Worm (Caenorhabditis elegans): ENCODE results near the gene C56E6.7.

C56E6.7 gene

DNA sequence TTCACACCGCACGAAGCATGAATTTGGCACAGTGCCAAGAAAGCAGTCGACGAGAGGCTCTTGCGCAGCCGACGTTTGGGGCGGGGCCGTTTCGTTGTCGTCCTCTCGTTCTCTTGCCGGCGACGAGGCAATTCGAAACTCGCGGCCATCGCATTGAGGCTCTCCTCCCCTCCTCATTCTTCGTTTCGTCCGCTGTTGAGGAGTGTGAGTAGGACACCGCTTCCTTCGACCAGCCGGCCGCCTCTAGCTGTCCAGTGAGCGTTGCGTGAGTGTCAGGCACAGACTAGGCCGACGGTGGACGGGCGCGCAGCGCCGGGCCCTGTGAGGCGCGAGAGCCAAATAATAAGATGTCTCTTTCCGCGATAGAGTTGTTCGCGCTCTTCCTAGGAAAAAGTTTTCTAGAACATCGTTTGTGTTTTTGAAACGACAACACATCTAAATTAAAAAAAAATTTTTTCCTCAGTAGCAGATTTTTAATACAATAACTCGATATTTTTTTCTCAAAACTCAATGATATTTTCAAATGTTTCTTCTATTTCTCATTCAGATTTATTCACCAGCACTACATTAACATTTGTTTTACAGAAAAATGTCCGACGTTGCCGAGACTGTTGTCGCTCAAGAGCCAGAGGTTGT is 24.4 kb upstream of the C56E6.7 start, which contains the start of the genes T28D9.11 and T28D9.1:
TSS of gene T28D9.11 (minus strand) at position 177 of the 636 bp plus-strand sequence.
TSS of gene T28D9.1 (plus strand) at position 586 of the 636 bp plus-strand sequence.
- TF ChIP-seq nhr-77 (tag; optimal IDR thresholded peaks at IDR 0.05) (no peak), lin-39 (tag; optimal IDR thresholded peaks at IDR 0.05) (peak; percentile 75), elt-1 (tag; optimal IDR thresholded peaks at IDR 0.05) (no peak), nhr-76 (tag; optimal IDR thresholded peaks at IDR 0.05) (no peak), unc-62 (GFP tag; optimal IDR thresholded peaks at IDR 0.05) (no peak), snpc-4 (tag; optimal IDR thresholded peaks at IDR 0.05) (peak; percentile 97), lsy-12 (tag; optimal IDR thresholded peaks at IDR 0.05) (peak; percentile 47), pha-4 (tag; optimal IDR thresholded peaks at IDR 0.05) (peak; percentile 19), aly-2 (tag; optimal IDR thresholded peaks at IDR 0.05) (no peak), R02D3.7 (tag; optimal IDR thresholded peaks at IDR 0.05) (no peak), zag-1 (tag; optimal IDR thresholded peaks at IDR 0.05) (no peak), fkh-10 (GFP tag; optimal IDR thresholded peaks at IDR 0.05) (peak; percentile 54), ama-1 (optimal IDR thresholded peaks at IDR 0.05) (peak; percentile 89), hmg-11 (tag; optimal IDR thresholded peaks at IDR 0.05) (peak; percentile 76), sea-2 (GFP tag; optimal IDR thresholded peaks at IDR 0.05) (peak; percentile 15), lin-15B (tag; optimal IDR thresholded peaks at IDR 0.05) (peak; percentile 80), skn-1 (tag; optimal IDR thresholded peaks at IDR 0.05) (no peak), ztf-4 (tag; optimal IDR thresholded peaks at IDR 0.05) (peak; percentile 17), nhr-12 (tag; optimal IDR thresholded peaks at IDR 0.05) (no peak), fos-1 (tag; optimal IDR thresholded peaks at IDR 0.05) (no peak), nfya-1 (tag; optimal IDR thresholded peaks at IDR 0.05; ENCODE audit: insufficient read depth) (peak; percentile 86)

DNA sequence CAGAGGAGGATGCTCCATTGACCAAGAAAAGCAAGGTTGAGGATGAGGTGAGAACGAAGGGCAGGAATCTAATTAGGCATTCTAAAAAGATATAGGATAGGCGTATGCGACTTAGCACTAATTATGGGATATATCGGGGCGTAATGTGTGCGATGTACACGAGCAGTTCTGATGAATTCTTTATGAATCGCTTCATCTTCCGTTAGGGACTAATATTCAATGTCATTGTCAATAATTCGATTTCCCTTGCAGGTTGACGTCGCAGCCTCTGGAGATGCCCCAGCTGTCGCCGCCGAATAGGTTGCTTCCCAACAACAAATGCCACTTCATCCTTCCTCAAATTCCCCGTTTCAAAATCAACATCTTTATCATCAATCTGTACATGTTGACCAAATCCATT is 23.2 kb upstream of the C56E6.7 start:
- TF ChIP-seq pha-4 (tag; optimal IDR thresholded peaks at IDR 0.05) (no peak), nhr-237 (tag; optimal IDR thresholded peaks at IDR 0.05) (no peak), egl-27 (tag; optimal IDR thresholded peaks at IDR 0.05) (no peak), ZK546.5 (tag; optimal IDR thresholded peaks at IDR 0.05) (no peak), mml-1 (tag; optimal IDR thresholded peaks at IDR 0.05) (no peak), egl-5 (tag; optimal IDR thresholded peaks at IDR 0.05) (no peak), ceh-82 (tag; optimal IDR thresholded peaks at IDR 0.05) (no peak), jun-1 (tag; optimal IDR thresholded peaks at IDR 0.05) (no peak), lin-39 (tag; optimal IDR thresholded peaks at IDR 0.05) (no peak)

DNA sequence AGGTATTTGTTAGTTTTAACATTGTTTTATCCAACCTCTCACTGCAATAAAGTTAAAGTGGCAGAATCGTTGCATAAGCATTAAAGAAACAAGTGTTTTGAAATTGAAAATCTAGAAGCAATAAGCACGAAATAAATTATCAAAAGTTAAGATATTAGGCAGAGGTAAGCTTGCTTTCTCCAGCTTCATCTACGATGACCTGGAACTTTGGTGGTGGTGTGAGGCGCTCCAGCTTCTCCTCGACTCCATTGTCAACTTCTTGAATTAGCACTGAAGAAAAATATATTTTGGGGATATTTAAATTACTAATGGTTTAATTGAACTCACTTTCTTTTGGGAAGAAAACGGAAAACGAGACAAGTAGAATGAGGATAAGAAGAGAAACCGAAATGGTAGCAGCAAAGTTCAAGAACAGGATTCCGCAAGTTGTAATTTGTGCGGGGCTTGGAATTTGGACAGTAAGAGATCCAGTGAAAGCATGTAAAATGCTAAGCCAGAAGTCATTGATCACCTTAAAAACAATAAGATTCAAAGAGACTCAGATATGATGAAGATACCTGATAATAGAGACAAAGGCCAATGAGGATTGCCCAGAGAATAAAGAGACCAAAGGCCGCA is 22.6 kb upstream of the C56E6.7 start:
- TF ChIP-seq unc-39 (tag; optimal IDR thresholded peaks at IDR 0.05), result no peak
- TF ChIP-seq ama-1 (optimal IDR thresholded peaks at IDR 0.05), result peak; percentile 35
- no peak for TF ChIP-seq fkh-2 (tag; optimal IDR thresholded peaks at IDR 0.05)
- no peak for TF ChIP-seq R02D3.7 (tag; optimal IDR thresholded peaks at IDR 0.05)

DNA sequence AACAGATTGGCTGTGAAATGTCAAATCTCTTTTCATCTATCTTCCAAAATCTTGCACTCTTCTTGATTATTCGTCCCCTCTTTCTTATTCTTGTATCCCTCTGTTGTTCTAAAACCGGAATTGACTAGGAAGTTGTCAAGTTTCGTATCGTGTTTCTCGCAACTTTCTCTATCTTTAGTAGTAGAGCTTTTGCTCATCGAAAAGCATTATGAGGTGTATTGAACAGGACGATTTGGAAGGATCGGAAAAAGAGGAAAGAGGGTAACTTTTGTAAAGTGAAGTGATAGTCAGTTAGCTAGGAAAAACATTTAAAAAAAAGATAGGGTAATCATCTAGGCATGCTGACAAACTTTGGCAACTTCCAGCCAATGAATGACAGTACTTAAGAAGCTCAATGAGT is 19.9 kb upstream of the C56E6.7 start:
- no peak for TF ChIP-seq nhr-25 (tag; optimal IDR thresholded peaks at IDR 0.05)
- TF ChIP-seq unc-62 (GFP tag; optimal IDR thresholded peaks at IDR 0.05), result no peak
- no peak for TF ChIP-seq daf-12 (tag; optimal IDR thresholded peaks at IDR 0.05)
- no peak for TF ChIP-seq nhr-28 (tag; optimal IDR thresholded peaks at IDR 0.05)
- TF ChIP-seq ztf-11 (tag; optimal IDR thresholded peaks at IDR 0.05), result no peak
- TF ChIP-seq mml-1 (tag; optimal IDR thresholded peaks at IDR 0.05), result no peak
- TF ChIP-seq nhr-23 (tag; optimal IDR thresholded peaks at IDR 0.05), result no peak
- no peak for TF ChIP-seq ceh-16 (tag; optimal IDR thresholded peaks at IDR 0.05)
- no peak for TF ChIP-seq ztf-4 (tag; optimal IDR thresholded peaks at IDR 0.05)
- TF ChIP-seq lsy-12 (tag; optimal IDR thresholded peaks at IDR 0.05), result no peak
- no peak for TF ChIP-seq zag-1 (tag; optimal IDR thresholded peaks at IDR 0.05)
- TF ChIP-seq ceh-82 (tag; optimal IDR thresholded peaks at IDR 0.05), result no peak
- TF ChIP-seq R02D3.7 (tag; optimal IDR thresholded peaks at IDR 0.05), result no peak
- no peak for TF ChIP-seq tbx-2 (tag; optimal IDR thresholded peaks at IDR 0.05)
- no peak for TF ChIP-seq pqm-1 (tag; optimal IDR thresholded peaks at IDR 0.05)
- TF ChIP-seq nhr-67 (tag; optimal IDR thresholded peaks at IDR 0.05), result no peak
- TF ChIP-seq sea-2 (GFP tag; optimal IDR thresholded peaks at IDR 0.05), result no peak
- no peak for TF ChIP-seq fos-1 (tag; optimal IDR thresholded peaks at IDR 0.05)
- no peak for TF ChIP-seq elt-3 (tag; optimal IDR thresholded peaks at IDR 0.05)

Data from whole organism, L3 larva.